Worm (Caenorhabditis elegans) whole organism, L1 larva: ENCODE data around the gene T24C12.3.

ENCODE experiments used
- C04F5.9 ChIP-seq: sonication (generic microtip); optimal IDR thresholded peaks from 2 replicates; lab custom pipeline; 2016; ENCODE audit warnings: missing genetic modification characterization, missing compliant biosample characterization
- F16B12.6 ChIP-seq: fragments of 150-350 bp; optimal IDR thresholded peaks from 2 replicates; lab custom pipeline; 2014; ENCODE audit warnings: missing biosample characterization, missing genetic modification characterization
- alr-1 ChIP-seq: fragments of 200-800 bp; sonication (Bioruptor generic); optimal IDR thresholded peaks from 2 replicates; lab custom pipeline; 2018; ENCODE audit warnings: borderline replicate concordance, mild to moderate bottlenecking, missing genetic modification characterization, missing compliant biosample characterization
- blmp-1 ChIP-seq: fragments of 150-350 bp; optimal IDR thresholded peaks from 2 replicates; lab custom pipeline; 2014; ENCODE audit warnings: missing biosample characterization, missing genetic modification characterization
- ceh-63 ChIP-seq: fragments of 200-800 bp; sonication (Bioruptor generic); optimal IDR thresholded peaks from 2 replicates; lab custom pipeline; 2018; ENCODE audit warnings: mild to moderate bottlenecking, missing genetic modification characterization, missing compliant biosample characterization
- dsc-1 ChIP-seq: sonication (generic microtip); optimal IDR thresholded peaks from 2 replicates; lab custom pipeline; 2016; ENCODE audit warnings: mild to moderate bottlenecking, missing genetic modification characterization, missing compliant biosample characterization
- efl-1 ChIP-seq, 4 experiments: fragments of 150-350 bp; optimal IDR thresholded peaks in 3 of 4; peaks in 1 of 4; 1 replicate in 1 of 4; 2 replicates in 3 of 4; lab custom pipeline; 2014; ENCODE audit warnings: missing biosample characterization in 2 of 4, missing genetic modification characterization in 2 of 4, missing genetic modification reagents in 2 of 4
- egl-13 ChIP-seq: sonication (generic microtip); optimal IDR thresholded peaks from 2 replicates; lab custom pipeline; 2016; ENCODE audit warnings: missing genotype, missing genetic modification reagents, missing genetic modification characterization, missing compliant biosample characterization
- egl-27 ChIP-seq, 2 experiments: fragments of 150-350 bp in 1 of 2; sonication (generic microtip); optimal IDR thresholded peaks; 3 replicates each; lab custom pipeline; 2017 to 2018; ENCODE audit warnings: missing biosample characterization in 2 of 2, missing genetic modification characterization in 2 of 2, missing genetic modification reagents in 2 of 2
- fkh-10 ChIP-seq: sonication (generic microtip); optimal IDR thresholded peaks from 2 replicates; lab custom pipeline; 2017; ENCODE audit warnings: missing biosample characterization, missing genetic modification reagents, missing genetic modification characterization
- fkh-4 ChIP-seq: sonication (generic microtip); optimal IDR thresholded peaks from 2 replicates; lab custom pipeline; 2016; ENCODE audit warnings: missing compliant biosample characterization, missing genetic modification characterization, borderline replicate concordance
- fos-1 ChIP-seq: fragments of 150-350 bp; optimal IDR thresholded peaks from 2 replicates; lab custom pipeline; 2014; ENCODE audit warnings: missing biosample characterization, missing genetic modification characterization
- grh-1 ChIP-seq: fragments of 200-800 bp; sonication (Bioruptor generic); IDR thresholded peaks from 2 replicates; pipeline ENCODE4 v1.3.6; 2022; ENCODE audit warnings: missing genetic modification reagents, missing genetic modification characterization, missing compliant biosample characterization
- hlh-17 ChIP-seq: fragments of 200-800 bp; sonication (Bioruptor generic); optimal IDR thresholded peaks from 2 replicates; lab custom pipeline; 2018; ENCODE audit warnings: missing genetic modification characterization, mild to moderate bottlenecking, missing compliant biosample characterization, moderate library complexity, borderline replicate concordance
- hpl-2 ChIP-seq: fragments of 150-350 bp; optimal IDR thresholded peaks from 2 replicates; lab custom pipeline; 2014; ENCODE audit warnings: missing biosample characterization, missing genetic modification reagents, missing genetic modification characterization
- irx-1 ChIP-seq: sonication (generic microtip); optimal IDR thresholded peaks from 2 replicates; lab custom pipeline; 2016; ENCODE audit warnings: missing genetic modification characterization, missing compliant biosample characterization
- jun-1 ChIP-seq: fragments of 150-350 bp; optimal IDR thresholded peaks from 2 replicates; lab custom pipeline; 2014; ENCODE audit warnings: missing biosample characterization, missing genetic modification reagents, missing genetic modification characterization
- lin-15B ChIP-seq: fragments of 150-350 bp; sonication (generic microtip); optimal IDR thresholded peaks from 3 replicates; lab custom pipeline; 2014; ENCODE audit warnings: missing biosample characterization, missing genetic modification characterization
- lin-35 ChIP-seq, 2 experiments: fragments of 150-350 bp; optimal IDR thresholded peaks; 2 replicates each; lab custom pipeline; 2014; ENCODE audit warnings: missing biosample characterization in 2 of 2, missing genetic modification characterization in 2 of 2, missing genetic modification reagents in 2 of 2
- lir-3 ChIP-seq: sonication (generic microtip); optimal IDR thresholded peaks from 2 replicates; lab custom pipeline; 2016; ENCODE audit warnings: mild to moderate bottlenecking, missing genetic modification characterization, moderate library complexity, missing compliant biosample characterization; ENCODE audit not compliant: poor library complexity
- mab-9 ChIP-seq: fragments of 200-800 bp; sonication (Bioruptor generic); IDR thresholded peaks from 2 replicates; pipeline ENCODE4 v1.3.6; 2022; ENCODE audit warnings: missing genetic modification reagents, missing genetic modification characterization, missing compliant biosample characterization
- mdl-1 ChIP-seq, 2 experiments: fragments of 150-350 bp; optimal IDR thresholded peaks; 2 replicates each; lab custom pipeline; 2014 to 2017; ENCODE audit warnings: missing biosample characterization in 2 of 2, missing genetic modification characterization in 2 of 2, inconsistent platforms in 1 of 2
- mef-2 ChIP-seq: fragments of 150-350 bp; optimal IDR thresholded peaks from 2 replicates; lab custom pipeline; 2014; ENCODE audit warnings: missing biosample characterization, missing genetic modification characterization
- mep-1 ChIP-seq: fragments of 150-350 bp; optimal IDR thresholded peaks from 2 replicates; lab custom pipeline; 2014; ENCODE audit warnings: missing biosample characterization, missing genetic modification characterization
- nhr-11 ChIP-seq: fragments of 150-350 bp; optimal IDR thresholded peaks from 2 replicates; lab custom pipeline; 2014; ENCODE audit warnings: missing biosample characterization, missing genetic modification characterization
- nhr-12 ChIP-seq: sonication (generic microtip); optimal IDR thresholded peaks from 2 replicates; lab custom pipeline; 2017; ENCODE audit warnings: missing biosample characterization, missing genetic modification characterization
- nhr-47 ChIP-seq: sonication (generic microtip); optimal IDR thresholded peaks from 2 replicates; lab custom pipeline; 2016; ENCODE audit warnings: mild to moderate bottlenecking, missing genetic modification characterization, moderate library complexity, missing compliant biosample characterization
- nhr-77 ChIP-seq: fragments of 150-350 bp; optimal IDR thresholded peaks from 2 replicates; lab custom pipeline; 2014; ENCODE audit warnings: missing biosample characterization, missing genetic modification characterization
- nhr-85 ChIP-seq: sonication (generic microtip); peaks from one replicate; lab custom pipeline; 2016; ENCODE audit warnings: missing genetic modification characterization, inconsistent platforms, missing compliant biosample characterization
- pag-3 ChIP-seq: sonication (generic microtip); optimal IDR thresholded peaks from 2 replicates; lab custom pipeline; 2017; ENCODE audit warnings: missing genetic modification characterization, mild to moderate bottlenecking, missing compliant biosample characterization, antibody characterized with exemption, borderline replicate concordance; ENCODE audit not compliant: insufficient read depth
- rnt-1 ChIP-seq: sonication (generic microtip); optimal IDR thresholded peaks from 2 replicates; lab custom pipeline; 2016; ENCODE audit warnings: mild to moderate bottlenecking, missing genetic modification characterization, moderate library complexity, missing compliant biosample characterization
- snpc-4 ChIP-seq: fragments of 150-350 bp; optimal IDR thresholded peaks from 2 replicates; lab custom pipeline; 2014; ENCODE audit warnings: missing biosample characterization, missing genetic modification characterization
- snu-23 ChIP-seq: sonication (generic microtip); optimal IDR thresholded peaks from 2 replicates; lab custom pipeline; 2016; ENCODE audit warnings: missing genetic modification characterization, missing compliant biosample characterization
- sup-37 ChIP-seq: fragments of 200-800 bp; sonication (Bioruptor generic); optimal IDR thresholded peaks from 2 replicates; lab custom pipeline; 2018; ENCODE audit warnings: mild to moderate bottlenecking, missing genetic modification characterization, missing compliant biosample characterization
- swsn-7 ChIP-seq: sonication (generic microtip); optimal IDR thresholded peaks from 2 replicates; lab custom pipeline; 2016; ENCODE audit warnings: missing genetic modification characterization, missing compliant biosample characterization
- tbx-2 ChIP-seq: sonication (generic microtip); optimal IDR thresholded peaks from 2 replicates; lab custom pipeline; 2016; ENCODE audit warnings: missing genetic modification characterization, missing compliant biosample characterization
- unc-130 ChIP-seq: fragments of 150-350 bp; optimal IDR thresholded peaks from 2 replicates; lab custom pipeline; 2017; ENCODE audit warnings: missing biosample characterization, missing genetic modification characterization, inconsistent platforms
- unc-86 ChIP-seq: sonication (generic microtip); optimal IDR thresholded peaks from 2 replicates; lab custom pipeline; 2016; ENCODE audit warnings: missing genetic modification characterization, missing compliant biosample characterization
- zag-1 ChIP-seq: fragments of 150-350 bp; optimal IDR thresholded peaks from 2 replicates; lab custom pipeline; 2014; ENCODE audit warnings: missing biosample characterization, missing genetic modification characterization
- ztf-11 ChIP-seq, 2 experiments: sonication (generic microtip); optimal IDR thresholded peaks; 2 replicates each; lab custom pipeline; 2016 to 2017; ENCODE audit warnings: missing genetic modification characterization in 2 of 2, missing biosample characterization in 1 of 2, missing compliant biosample characterization in 1 of 2
- ztf-4 ChIP-seq: fragments of 150-350 bp; optimal IDR thresholded peaks from 2 replicates; lab custom pipeline; 2014; ENCODE audit warnings: missing biosample characterization, missing genetic modification characterization

T24C12.3 gene

DNA sequence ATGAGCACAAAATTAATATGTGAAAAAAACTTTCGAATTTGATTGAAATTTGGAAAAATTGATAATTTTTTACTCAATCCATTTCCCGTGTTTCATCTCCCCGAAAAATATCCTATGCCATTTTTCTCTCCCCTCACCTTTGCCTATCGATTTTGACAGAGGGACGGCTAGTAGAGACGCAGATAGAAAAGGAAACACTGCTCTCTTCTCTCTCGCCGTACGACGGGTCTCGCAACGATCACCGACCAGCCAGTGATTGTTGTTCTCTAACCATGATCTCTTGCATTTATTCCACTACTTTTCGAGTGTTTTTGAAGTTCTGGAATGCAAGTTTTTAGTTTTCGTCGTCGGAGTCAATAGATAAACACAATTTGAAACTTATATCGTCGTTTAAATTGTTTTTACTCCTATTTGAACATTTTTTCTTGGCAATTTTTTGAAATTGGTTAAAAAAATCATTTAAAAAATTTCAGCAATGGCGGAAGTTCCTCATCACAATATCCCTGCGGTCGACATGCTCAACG lies 33.8 kb upstream of the T24C12.3 start, which contains the start of gene vha-15 (continued):
- TF ChIP-seq egl-13 (tag; lab: Kevin White, UChicago) (no peak), mep-1 (tag; lab: Kevin White, UChicago) (peak; percentile 89), sup-37 (no peak), jun-1 (tag; lab: Kevin White, UChicago) (peak; percentile 69), mdl-1 (tag; optimal IDR thresholded peaks at IDR 0.05; lab: Kevin White, UChicago) (peak in 1 of 2 experiments; percentile 65), ztf-4 (tag; lab: Kevin White, UChicago) (peak; percentile 47), nhr-11 (tag; lab: Kevin White, UChicago) (peak; percentile 72), unc-130 (tag; lab: Kevin White, UChicago) (no peak), lin-35 (GFP tag; optimal IDR thresholded peaks at IDR 0.05; lab: Kevin White, UChicago) (peak; percentile 68 to 87), nhr-77 (tag; lab: Kevin White, UChicago) (peak; percentile 81), egl-27 (tag; optimal IDR thresholded peaks at IDR 0.05; lab: Kevin White, UChicago) (no peak), irx-1 (tag; lab: Kevin White, UChicago) (peak; percentile 41), mef-2 (tag; lab: Kevin White, UChicago) (no peak), swsn-7 (tag; lab: Kevin White, UChicago) (peak; percentile 83), mab-9 (GFP tag; lab: Robert Waterston, UW) (no peak), ztf-11 (tag; optimal IDR thresholded peaks at IDR 0.05; lab: Kevin White, UChicago) (no peak), C04F5.9 (no peak), pag-3 (tag; lab: Kevin White, UChicago) (no peak), F16B12.6 (tag; lab: Kevin White, UChicago) (peak; percentile 51), fkh-4 (tag; lab: Kevin White, UChicago) (no peak), unc-86 (peak; percentile 72), lir-3 (tag; lab: Kevin White, UChicago) (peak; percentile 28), alr-1 (tag; lab: Kevin White, UChicago) (no peak), nhr-12 (tag; lab: Kevin White, UChicago) (no peak), tbx-2 (tag; lab: Kevin White, UChicago) (peak; percentile 83), hpl-2 (GFP tag; lab: Kevin White, UChicago) (peak; percentile 46), nhr-47 (peak; percentile 81), lin-15B (tag; lab: Kevin White, UChicago) (peak; percentile 50), nhr-85 (tag; lab: Kevin White, UChicago) (peak; percentile 89), zag-1 (tag; lab: Kevin White, UChicago) (no peak), blmp-1 (tag; lab: Kevin White, UChicago) (peak; percentile 75), rnt-1 (peak; percentile 84), snpc-4 (tag; lab: Kevin White, UChicago) (no peak), fos-1 (tag; lab: Kevin White, UChicago) (peak; percentile 77), fkh-10 (GFP tag; lab: Kevin White, UChicago) (peak; percentile 69), dsc-1 (tag; lab: Kevin White, UChicago) (peak; percentile 63), snu-23 (GFP tag; lab: Kevin White, UChicago) (peak; percentile 92), grh-1 (GFP tag; lab: Robert Waterston, UW) (peak; percentile 50; the same call in 1 of the 2 replicates), ceh-63 (GFP tag; lab: Kevin White, UChicago) (no peak), hlh-17 (GFP tag; lab: Kevin White, UChicago) (no peak), efl-1 (optimal IDR thresholded peaks at IDR 0.05; lab: Kevin White, UChicago) (peak; percentile 72 to 87), efl-1 (GFP tag; optimal IDR thresholded peaks at IDR 0.05 in 1 of 2; lab: Kevin White, UChicago) (peak; percentile 49 to 92)
